Worm (Caenorhabditis elegans) whole organism, L1 larva: ENCODE data around the gene T21B4.3.
A peak's percentile ranks its signal among the peaks of the same experiment; 100 is the strongest.

ENCODE experiments used
- C16A3.4 ChIP-seq: fragments of 150-350 bp; optimal IDR thresholded peaks from 2 replicates; lab custom pipeline; 2014; ENCODE audit warnings: missing biosample characterization, missing genetic modification characterization
- C34B4.2 ChIP-seq: sonication (generic microtip); optimal IDR thresholded peaks from 2 replicates; lab custom pipeline; 2017; ENCODE audit warnings: mild to moderate bottlenecking, missing genetic modification characterization, missing compliant biosample characterization
- aha-1 ChIP-seq: fragments of 150-350 bp; optimal IDR thresholded peaks from 2 replicates; lab custom pipeline; 2014; ENCODE audit warnings: missing biosample characterization, missing genetic modification characterization
- aly-2 ChIP-seq: fragments of 150-350 bp; optimal IDR thresholded peaks from 2 replicates; lab custom pipeline; 2014; ENCODE audit warnings: missing biosample characterization, missing genetic modification characterization
- ceh-8 ChIP-seq: fragments of 200-800 bp; sonication (Bioruptor generic); optimal IDR thresholded peaks from 2 replicates; lab custom pipeline; 2018; ENCODE audit warnings: mild to moderate bottlenecking, missing genetic modification characterization, moderate library complexity, missing compliant biosample characterization
- dpl-1 ChIP-seq, 3 experiments: fragments of 150-350 bp in 2 of 3; sonication (generic microtip) in 1 of 3; optimal IDR thresholded peaks; 2 replicates each; lab custom pipeline; 2014 to 2017; ENCODE audit warnings: missing biosample characterization in 3 of 3, missing genetic modification characterization in 3 of 3, missing genetic modification reagents in 3 of 3
- dsc-1 ChIP-seq: sonication (generic microtip); optimal IDR thresholded peaks from 2 replicates; lab custom pipeline; 2016; ENCODE audit warnings: mild to moderate bottlenecking, missing genetic modification characterization, missing compliant biosample characterization
- efl-1 ChIP-seq, 4 experiments: fragments of 150-350 bp; optimal IDR thresholded peaks in 3 of 4; peaks in 1 of 4; 1 replicate in 1 of 4; 2 replicates in 3 of 4; lab custom pipeline; 2014; ENCODE audit warnings: missing biosample characterization in 2 of 4, missing genetic modification characterization in 2 of 4, missing genetic modification reagents in 2 of 4
- egl-13 ChIP-seq: sonication (generic microtip); optimal IDR thresholded peaks from 2 replicates; lab custom pipeline; 2016; ENCODE audit warnings: missing genotype, missing genetic modification reagents, missing genetic modification characterization, missing compliant biosample characterization
- elt-2 ChIP-seq: sonication (generic microtip); optimal IDR thresholded peaks from 2 replicates; lab custom pipeline; 2016; ENCODE audit warnings: missing genetic modification characterization, mild to moderate bottlenecking, inconsistent platforms, missing compliant biosample characterization, missing genetic modification reagents
- elt-3 ChIP-seq, 6 experiments: fragments of 150-350 bp in 1 of 6; sonication (generic microtip); optimal IDR thresholded peaks; 2 replicates each; lab custom pipeline; 2017 to 2018; ENCODE audit warnings: missing biosample characterization in 6 of 6, missing genetic modification characterization in 6 of 6, inconsistent platforms in 1 of 6
- fkh-4 ChIP-seq: sonication (generic microtip); optimal IDR thresholded peaks from 2 replicates; lab custom pipeline; 2016; ENCODE audit warnings: missing compliant biosample characterization, missing genetic modification characterization, borderline replicate concordance
- fos-1 ChIP-seq: fragments of 150-350 bp; optimal IDR thresholded peaks from 2 replicates; lab custom pipeline; 2014; ENCODE audit warnings: missing biosample characterization, missing genetic modification characterization
- grh-1 ChIP-seq: fragments of 200-800 bp; sonication (Bioruptor generic); IDR thresholded peaks from 2 replicates; pipeline ENCODE4 v1.3.6; 2022; ENCODE audit warnings: missing genetic modification reagents, missing genetic modification characterization, missing compliant biosample characterization
- isw-1 ChIP-seq: fragments of 200-800 bp; sonication (Bioruptor generic); IDR thresholded peaks from 2 replicates; pipeline ENCODE4 v1.3.6; 2022; ENCODE audit warnings: missing genetic modification characterization, missing compliant biosample characterization
- lin-14 ChIP-seq: fragments of 200-800 bp; sonication (Bioruptor generic); optimal IDR thresholded peaks from 2 replicates; lab custom pipeline; 2018; ENCODE audit warnings: mild to moderate bottlenecking, missing genetic modification characterization, moderate library complexity, missing compliant biosample characterization
- mab-9 ChIP-seq: fragments of 200-800 bp; sonication (Bioruptor generic); IDR thresholded peaks from 2 replicates; pipeline ENCODE4 v1.3.6; 2022; ENCODE audit warnings: missing genetic modification reagents, missing genetic modification characterization, missing compliant biosample characterization
- mdl-1 ChIP-seq, 2 experiments: fragments of 150-350 bp; optimal IDR thresholded peaks; 2 replicates each; lab custom pipeline; 2014 to 2017; ENCODE audit warnings: missing biosample characterization in 2 of 2, missing genetic modification characterization in 2 of 2, inconsistent platforms in 1 of 2
- nhr-19 ChIP-seq: fragments of 200-800 bp; sonication (Bioruptor generic); conservative IDR thresholded peaks from 2 replicates; pipeline ENCODE4 v1.3.6; 2022; ENCODE audit warnings: missing genetic modification characterization, missing compliant biosample characterization
- nhr-71 ChIP-seq: sonication (generic microtip); optimal IDR thresholded peaks from 2 replicates; lab custom pipeline; 2016; ENCODE audit warnings: mild to moderate bottlenecking, missing genetic modification characterization, moderate library complexity, missing compliant biosample characterization
- nhr-76 ChIP-seq: sonication (generic microtip); optimal IDR thresholded peaks from 2 replicates; lab custom pipeline; 2017; ENCODE audit warnings: missing biosample characterization, missing genetic modification characterization
- nhr-90 ChIP-seq: sonication (generic microtip); optimal IDR thresholded peaks from 2 replicates; lab custom pipeline; 2016; ENCODE audit warnings: mild to moderate bottlenecking, missing genetic modification characterization, missing compliant biosample characterization; ENCODE audit not compliant: poor library complexity
- skn-1 ChIP-seq: fragments of 150-350 bp; optimal IDR thresholded peaks from 2 replicates; lab custom pipeline; 2014; ENCODE audit warnings: missing biosample characterization, missing genetic modification characterization
- sox-4 ChIP-seq: sonication (generic microtip); optimal IDR thresholded peaks from 2 replicates; lab custom pipeline; 2016; ENCODE audit warnings: missing genetic modification characterization, missing compliant biosample characterization
- tbx-2 ChIP-seq: sonication (generic microtip); optimal IDR thresholded peaks from 2 replicates; lab custom pipeline; 2016; ENCODE audit warnings: missing genetic modification characterization, missing compliant biosample characterization
- tlp-1 ChIP-seq: fragments of 150-350 bp; optimal IDR thresholded peaks from 2 replicates; lab custom pipeline; 2014; ENCODE audit warnings: missing biosample characterization, missing genetic modification characterization
- unc-130 ChIP-seq: fragments of 150-350 bp; optimal IDR thresholded peaks from 2 replicates; lab custom pipeline; 2017; ENCODE audit warnings: missing biosample characterization, missing genetic modification characterization, inconsistent platforms
- unc-30 ChIP-seq: sonication (generic microtip); optimal IDR thresholded peaks from 2 replicates; lab custom pipeline; 2017; ENCODE audit warnings: missing biosample characterization, missing genetic modification characterization
- unc-62 ChIP-seq: fragments of 150-350 bp; optimal IDR thresholded peaks from 2 replicates; lab custom pipeline; 2014; ENCODE audit warnings: missing biosample characterization, missing genetic modification reagents, missing genetic modification characterization
- vab-15 ChIP-seq: sonication (generic microtip); optimal IDR thresholded peaks from 2 replicates; lab custom pipeline; 2017; ENCODE audit warnings: missing genotype, mild to moderate bottlenecking, missing genetic modification characterization, missing compliant biosample characterization
- ztf-4 ChIP-seq: fragments of 150-350 bp; optimal IDR thresholded peaks from 2 replicates; lab custom pipeline; 2014; ENCODE audit warnings: missing biosample characterization, missing genetic modification characterization

Gene T21B4.3

ce11 chrII:12481645-12482044 is 15.2 kb downstream of the T21B4.3 start:
- TF ChIP-seq nhr-19 (GFP tag; lab: Robert Waterston, UW) (no peak), elt-2 (tag; lab: Kevin White, UChicago) (no peak), ztf-4 (tag; lab: Kevin White, UChicago) (no peak), efl-1 (optimal IDR thresholded peaks at IDR 0.05; lab: Kevin White, UChicago) (no peak), efl-1 (GFP tag; optimal IDR thresholded peaks at IDR 0.05 in 1 of 2; lab: Kevin White, UChicago) (peak in 1 of 2 experiments; percentile 91)

ce11 chrII:12480811-12481210 is 16.1 kb downstream of the T21B4.3 start, which contains the start of gene arrd-9:
arrd-9 (minus strand) TSS chrII:12480911.
- TF ChIP-seq unc-30 = no peak
- no peak for TF ChIP-seq nhr-76 (tag; lab: Kevin White, UChicago)
- TF ChIP-seq grh-1 = no peak
- no peak for TF ChIP-seq elt-3 (tag; optimal IDR thresholded peaks at IDR 0.05; lab: Kevin White, UChicago)
- no peak for TF ChIP-seq dpl-1 (GFP tag; optimal IDR thresholded peaks at IDR 0.05; lab: Kevin White, UChicago)
- TF ChIP-seq lin-14 (GFP tag; lab: Kevin White, UChicago) = no peak
- no peak for TF ChIP-seq dsc-1 (tag; lab: Kevin White, UChicago)
- no peak for TF ChIP-seq skn-1
- no peak for TF ChIP-seq isw-1
- no peak for TF ChIP-seq ceh-8 (GFP tag; lab: Kevin White, UChicago)
- TF ChIP-seq fos-1 (tag; lab: Kevin White, UChicago) = no peak
- no peak for TF ChIP-seq tlp-1 (tag; lab: Kevin White, UChicago)

- TF ChIP-seq nhr-90 (tag; lab: Kevin White, UChicago) = no peak
- no peak for TF ChIP-seq efl-1 (optimal IDR thresholded peaks at IDR 0.05; lab: Kevin White, UChicago)
- peak in 1 of 2 experiments; percentile 48 for TF ChIP-seq efl-1 (GFP tag; optimal IDR thresholded peaks at IDR 0.05 in 1 of 2; lab: Kevin White, UChicago)
- no peak for TF ChIP-seq unc-130 (tag; lab: Kevin White, UChicago)
- no peak for TF ChIP-seq nhr-19 (GFP tag; lab: Robert Waterston, UW)
Observed at ce11 chrII:12473406-12473805, 23.5 kb downstream of the T21B4.3 start, which contains the start of gene srg-17. srg-17 (plus strand) TSS chrII:12473706.

- TF ChIP-seq efl-1 (optimal IDR thresholded peaks at IDR 0.05; lab: Kevin White, UChicago) (no peak), efl-1 (GFP tag; optimal IDR thresholded peaks at IDR 0.05 in 1 of 2; lab: Kevin White, UChicago) (peak in 1 of 2 experiments; percentile 58), nhr-71 (tag; lab: Kevin White, UChicago) (no peak), aha-1 (tag; lab: Kevin White, UChicago) (no peak)
Observed at ce11 chrII:12471138-12471855, 25.6 kb downstream of the T21B4.3 start, which contains the start of the genes F15A4.5 and phat-8. F15A4.5 (minus strand) TSS chrII:12471238. phat-8 (plus strand) TSS chrII:12471805.

- TF ChIP-seq fkh-4 (tag; lab: Kevin White, UChicago) (no peak), C34B4.2 (no peak), vab-15 (tag; lab: Kevin White, UChicago) (no peak), lin-14 (GFP tag; lab: Kevin White, UChicago) (no peak), aly-2 (tag; lab: Kevin White, UChicago) (no peak), C16A3.4 (tag; lab: Kevin White, UChicago) (no peak), sox-4 (tag; lab: Kevin White, UChicago) (no peak), tbx-2 (tag; lab: Kevin White, UChicago) (no peak), mdl-1 (tag; optimal IDR thresholded peaks at IDR 0.05; lab: Kevin White, UChicago) (no peak), unc-30 (no peak), egl-13 (no peak), fos-1 (tag; lab: Kevin White, UChicago) (no peak), unc-62 (no peak), elt-2 (tag; lab: Kevin White, UChicago) (no peak), mab-9 (GFP tag; lab: Robert Waterston, UW) (no peak)
Observed at ce11 chrII:12467047-12467446, 29.8 kb downstream of the T21B4.3 start, which contains the start of gene srg-16. srg-16 (plus strand) TSS chrII:12467133.
